Fruit fly (Drosophila melanogaster) Kc167 (cell line): ENCODE results near the gene can.

Source experiments
- Myc ChIP-seq: fragments of >200 bp; optimal IDR thresholded peaks from 2 replicates; lab custom pipeline; 2017; ENCODE audit warnings: missing external identifiers
- Sin3A ChIP-seq: fragments of >200 bp; optimal IDR thresholded peaks from 2 replicates; lab custom pipeline; 2018; ENCODE audit warnings: missing external identifiers
- h ChIP-seq: fragments of >200 bp; optimal IDR thresholded peaks from 3 replicates; lab custom pipeline; 2018; ENCODE audit warnings: missing external identifiers
- insv ChIP-seq: fragments of >200 bp; optimal IDR thresholded peaks from 3 replicates; lab custom pipeline; 2018; ENCODE audit warnings: missing external identifiers
- psq ChIP-seq: fragments of >200 bp; optimal IDR thresholded peaks from 2 replicates; lab custom pipeline; 2017; ENCODE audit warnings: missing external identifiers
- ttk ChIP-seq: sonication (Bioruptor generic); optimal IDR thresholded peaks from 2 replicates; lab custom pipeline; 2017; ENCODE audit warnings: missing external identifiers

The can gene

dm6 chr3L:10281802-10282201, 14.9 kb upstream of the can start:
- TF ChIP-seq psq (lab: Kevin White, UChicago) (no peak), ttk (lab: Kevin White, UChicago) (no peak), insv (lab: Kevin White, UChicago) (no peak), Myc (lab: Kevin White, UChicago) (no peak), h (lab: Kevin White, UChicago) (no peak), Sin3A (lab: Kevin White, UChicago) (no peak)

- TF ChIP-seq ttk (lab: Kevin White, UChicago) (no peak), Myc (lab: Kevin White, UChicago) (no peak), Sin3A (lab: Kevin White, UChicago) (no peak), psq (lab: Kevin White, UChicago) (no peak), insv (lab: Kevin White, UChicago) (no peak), h (lab: Kevin White, UChicago) (no peak)
Measured at dm6 chr3L:10279498-10279897, 12.6 kb upstream of the can start.

- TF ChIP-seq ttk (lab: Kevin White, UChicago): no peak
- no peak for TF ChIP-seq psq (lab: Kevin White, UChicago)
- TF ChIP-seq insv (lab: Kevin White, UChicago): no peak
- TF ChIP-seq Myc (lab: Kevin White, UChicago): no peak
- TF ChIP-seq Sin3A (lab: Kevin White, UChicago): no peak
- TF ChIP-seq h (lab: Kevin White, UChicago): no peak
Measured at dm6 chr3L:10272904-10273303, 6.0 kb upstream of the can start, which contains the start of gene Or67d. Gene Or67d, plus strand, starts transcription at chr3L:10273204.

- no peak for TF ChIP-seq ttk (lab: Kevin White, UChicago)
- TF ChIP-seq h (lab: Kevin White, UChicago): no peak
- no peak for TF ChIP-seq insv (lab: Kevin White, UChicago)
- TF ChIP-seq Myc (lab: Kevin White, UChicago): no peak
Measured at dm6 chr3L:10271609-10272174, 4.8 kb upstream of the can start.

- TF ChIP-seq ttk (lab: Kevin White, UChicago) (no peak), insv (lab: Kevin White, UChicago) (no peak), Myc (lab: Kevin White, UChicago) (no peak), Sin3A (lab: Kevin White, UChicago) (no peak), h (lab: Kevin White, UChicago) (no peak), psq (lab: Kevin White, UChicago) (no peak)
Measured at dm6 chr3L:10267605-10268004, 694 bp upstream of the can start.

dm6 chr3L:10262827-10263226, 4.1 kb downstream of the can start:
- TF ChIP-seq Myc (lab: Kevin White, UChicago) (no peak), psq (lab: Kevin White, UChicago) (no peak), h (lab: Kevin White, UChicago) (no peak), insv (lab: Kevin White, UChicago) (no peak), Sin3A (lab: Kevin White, UChicago) (no peak), ttk (lab: Kevin White, UChicago) (no peak)

dm6 chr3L:10261219-10261618, 5.7 kb downstream of the can start:
- no peak for TF ChIP-seq ttk (lab: Kevin White, UChicago)
- no peak for TF ChIP-seq insv (lab: Kevin White, UChicago)
- TF ChIP-seq Sin3A (lab: Kevin White, UChicago): no peak
- no peak for TF ChIP-seq Myc (lab: Kevin White, UChicago)
- TF ChIP-seq h (lab: Kevin White, UChicago): no peak
- no peak for TF ChIP-seq psq (lab: Kevin White, UChicago)

- TF ChIP-seq insv (lab: Kevin White, UChicago) (no peak), psq (lab: Kevin White, UChicago) (no peak), ttk (lab: Kevin White, UChicago) (no peak), Myc (lab: Kevin White, UChicago) (no peak), h (lab: Kevin White, UChicago) (no peak), Sin3A (lab: Kevin White, UChicago) (no peak)
Measured at dm6 chr3L:10258738-10259137, 8.2 kb downstream of the can start.

dm6 chr3L:10254131-10254530, 12.8 kb downstream of the can start:
- TF ChIP-seq psq (lab: Kevin White, UChicago) (no peak), insv (lab: Kevin White, UChicago) (no peak), Myc (lab: Kevin White, UChicago) (no peak), Sin3A (lab: Kevin White, UChicago) (no peak), ttk (lab: Kevin White, UChicago) (no peak), h (lab: Kevin White, UChicago) (no peak)

dm6 chr3L:10249836-10250235, 17.1 kb downstream of the can start:
- no peak for TF ChIP-seq Myc (lab: Kevin White, UChicago)
- no peak for TF ChIP-seq psq (lab: Kevin White, UChicago)
- no peak for TF ChIP-seq insv (lab: Kevin White, UChicago)
- no peak for TF ChIP-seq Sin3A (lab: Kevin White, UChicago)
- TF ChIP-seq ttk (lab: Kevin White, UChicago): no peak
- no peak for TF ChIP-seq h (lab: Kevin White, UChicago)

- TF ChIP-seq h (lab: Kevin White, UChicago) (no peak), Myc (lab: Kevin White, UChicago) (no peak), psq (lab: Kevin White, UChicago) (no peak), Sin3A (lab: Kevin White, UChicago) (no peak), ttk (lab: Kevin White, UChicago) (no peak), insv (lab: Kevin White, UChicago) (no peak)
Measured at dm6 chr3L:10247579-10247978, 19.3 kb downstream of the can start.

- TF ChIP-seq insv (lab: Kevin White, UChicago) (no peak), ttk (lab: Kevin White, UChicago) (no peak), psq (lab: Kevin White, UChicago) (no peak), Sin3A (lab: Kevin White, UChicago) (no peak), h (lab: Kevin White, UChicago) (no peak), Myc (lab: Kevin White, UChicago) (no peak)
Measured at dm6 chr3L:10247121-10247520, 19.8 kb downstream of the can start.
